Worm (Caenorhabditis elegans): ENCODE measurements around the gene F21C10.3.

Gene F21C10.3

ce11 chrV:9126316-9126715 is 1.6 kb upstream of the F21C10.3 start, which contains the start of gene F21C10.4:
Gene F21C10.4 (plus strand): TSS chrV:9126616.
- TF ChIP-seq ceh-9 (tag; optimal IDR thresholded peaks at IDR 0.05) (no peak), fax-1 (tag; optimal IDR thresholded peaks at IDR 0.05) (no peak), ceh-22 (tag; optimal IDR thresholded peaks at IDR 0.05) (no peak), tbx-2 (tag; optimal IDR thresholded peaks at IDR 0.05) (no peak), ceh-19 (GFP tag; optimal IDR thresholded peaks at IDR 0.05) (no peak), K09A11.1 (tag; optimal IDR thresholded peaks at IDR 0.05; ENCODE audit: insufficient read depth) (no peak), fkh-6 (tag; optimal IDR thresholded peaks at IDR 0.05) (no peak), ama-1 (optimal IDR thresholded peaks at IDR 0.05) (no peak), lim-6 (tag; optimal IDR thresholded peaks at IDR 0.05) (no peak), sox-2 (GFP tag; IDR thresholded peaks at IDR 0.05) (no peak), ceh-24 (tag; optimal IDR thresholded peaks at IDR 0.05) (no peak)

DNA sequence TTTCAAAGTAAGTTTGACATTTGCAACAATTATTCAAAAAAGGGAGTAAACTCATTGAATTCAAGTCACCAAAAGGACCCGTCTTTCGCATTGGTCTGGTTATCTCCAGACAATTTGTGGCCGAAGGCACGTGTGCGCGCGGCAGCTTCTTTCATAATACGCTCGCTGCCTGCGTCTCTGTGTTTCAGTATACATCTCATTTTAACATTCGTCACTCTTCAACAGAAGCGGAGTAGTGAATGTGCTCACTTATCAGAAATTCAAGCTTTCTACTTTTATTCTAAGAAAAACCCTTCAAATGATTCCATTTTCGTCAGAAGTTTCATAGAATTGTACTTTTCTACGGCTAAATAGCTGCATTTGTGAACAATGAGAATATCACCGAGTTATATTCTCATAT is 689 bp downstream of the F21C10.3 start:
- TF ChIP-seq hlh-30 (tag; optimal IDR thresholded peaks at IDR 0.05; ENCODE audit: insufficient read depth) (peak; percentile 27), ceh-48 (tag; optimal IDR thresholded peaks at IDR 0.05) (no peak), unc-42 (tag; optimal IDR thresholded peaks at IDR 0.05) (peak; percentile 40)

DNA sequence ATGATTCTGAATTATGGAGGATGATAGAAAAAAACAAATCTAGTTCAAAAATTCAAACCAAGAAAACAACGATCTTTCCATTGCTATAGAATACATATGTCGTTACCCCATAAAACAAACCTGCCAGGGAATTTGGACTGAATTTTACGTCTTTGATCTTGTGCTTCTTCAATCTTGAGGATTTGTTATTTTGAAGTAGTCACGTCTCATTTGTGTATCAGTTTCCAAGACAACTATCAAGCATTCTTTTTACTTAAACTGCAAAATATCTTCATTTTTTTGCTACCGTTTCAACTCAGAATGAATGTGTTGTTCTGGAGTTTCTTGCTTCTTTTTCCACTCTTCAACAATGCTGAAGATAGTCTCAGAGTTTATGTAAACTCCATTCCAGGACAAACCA is 2.9 kb downstream of the F21C10.3 start, which contains the start of gene F21C10.19:
TSS of gene F21C10.19 (plus strand) at position 301 of the 400 bp plus-strand sequence.
- TF ChIP-seq C38D4.7 (GFP tag; optimal IDR thresholded peaks at IDR 0.05) (no peak), pat-9 (tag; optimal IDR thresholded peaks at IDR 0.05) (no peak), ref-2 (tag; optimal IDR thresholded peaks at IDR 0.05) (no peak), fax-1 (tag; optimal IDR thresholded peaks at IDR 0.05) (no peak), tbx-2 (tag; optimal IDR thresholded peaks at IDR 0.05) (no peak), hlh-30 (tag; optimal IDR thresholded peaks at IDR 0.05; ENCODE audit: insufficient read depth) (no peak), pha-2 (tag; optimal IDR thresholded peaks at IDR 0.05) (no peak), hlh-8 (tag; optimal IDR thresholded peaks at IDR 0.05) (no peak), nfya-1 (tag; optimal IDR thresholded peaks at IDR 0.05) (no peak), ceh-45 (GFP tag; IDR thresholded peaks at IDR 0.05) (no peak), fkh-6 (tag; optimal IDR thresholded peaks at IDR 0.05) (no peak), unc-55 (GFP tag; optimal IDR thresholded peaks at IDR 0.05) (no peak), lin-11 (tag; optimal IDR thresholded peaks at IDR 0.05) (no peak), gmeb-2 (tag; optimal IDR thresholded peaks at IDR 0.05) (no peak), ztf-16 (tag; optimal IDR thresholded peaks at IDR 0.05) (no peak), ceh-34 (tag; optimal IDR thresholded peaks at IDR 0.05) (no peak), ceh-6 (GFP tag; optimal IDR thresholded peaks at IDR 0.05) (no peak), K09A11.1 (tag; optimal IDR thresholded peaks at IDR 0.05; ENCODE audit: insufficient read depth) (no peak)

ce11 chrV:9132043-9132442 is 4.2 kb downstream of the F21C10.3 start, which contains the start of gene F21C10.1:
Gene F21C10.1 (plus strand): TSS chrV:9132343.
- no peak for TF ChIP-seq ceh-2 (tag; optimal IDR thresholded peaks at IDR 0.05)
- no peak for TF ChIP-seq unc-3 (GFP tag; conservative IDR thresholded peaks at IDR 0.05)
- no peak for TF ChIP-seq unc-3 (tag; optimal IDR thresholded peaks at IDR 0.05)
- TF ChIP-seq hlh-13 (GFP tag; optimal IDR thresholded peaks at IDR 0.05), result no peak
- no peak for TF ChIP-seq ceh-48 (tag; optimal IDR thresholded peaks at IDR 0.05)
- TF ChIP-seq hlh-30 (tag; optimal IDR thresholded peaks at IDR 0.05; ENCODE audit: insufficient read depth), result no peak
- TF ChIP-seq ref-2 (tag; optimal IDR thresholded peaks at IDR 0.05), result no peak
- TF ChIP-seq ama-1 (optimal IDR thresholded peaks at IDR 0.05), result no peak
- TF ChIP-seq pros-1 (tag; optimal IDR thresholded peaks at IDR 0.05), result no peak
- TF ChIP-seq zip-5 (tag; optimal IDR thresholded peaks at IDR 0.05), result no peak
- TF ChIP-seq che-1 (tag; optimal IDR thresholded peaks at IDR 0.05), result no peak
- no peak for TF ChIP-seq hlh-8 (tag; optimal IDR thresholded peaks at IDR 0.05)
- TF ChIP-seq ztf-16 (tag; optimal IDR thresholded peaks at IDR 0.05), result no peak

- no peak for TF ChIP-seq ceh-14 (tag; optimal IDR thresholded peaks at IDR 0.05)
- TF ChIP-seq T23F11.4 (GFP tag; optimal IDR thresholded peaks at IDR 0.05), result no peak
- TF ChIP-seq odd-2 (tag; optimal IDR thresholded peaks at IDR 0.05), result no peak
- TF ChIP-seq mec-3 (tag; optimal IDR thresholded peaks at IDR 0.05; ENCODE audit: borderline replicate concordance), result no peak
- TF ChIP-seq ztf-16 (tag; optimal IDR thresholded peaks at IDR 0.05), result no peak
- TF ChIP-seq ahr-1 (tag; optimal IDR thresholded peaks at IDR 0.05), result no peak
- no peak for TF ChIP-seq ceh-30 (tag; optimal IDR thresholded peaks at IDR 0.05)
- no peak for TF ChIP-seq hlh-15 (tag; optimal IDR thresholded peaks at IDR 0.05)
- TF ChIP-seq F13H6.1 (tag; optimal IDR thresholded peaks at IDR 0.05), result no peak
- TF ChIP-seq sox-4 (tag; optimal IDR thresholded peaks at IDR 0.05), result no peak
- TF ChIP-seq C38D4.7 (GFP tag; optimal IDR thresholded peaks at IDR 0.05), result no peak
- no peak for TF ChIP-seq pha-2 (tag; optimal IDR thresholded peaks at IDR 0.05)
- TF ChIP-seq unc-42 (tag; optimal IDR thresholded peaks at IDR 0.05), result no peak
These were observed 6.1 kb downstream of the F21C10.3 start, which contains the start of gene B0222.1 for ce11 chrV:9133950-9134349. Gene B0222.1 (plus strand): TSS chrV:9134255.
